Fruit fly (Drosophila melanogaster) whole organism, wandering third instar larva: ENCODE measurements around the gene spen.

Experiments used
- Abd-B ChIP-seq: fragments of >200 bp; optimal IDR thresholded peaks from 2 replicates; lab custom pipeline; 2017; ENCODE audit warnings: missing biosample characterization, missing genetic modification characterization
- CG32264 ChIP-seq: fragments of 200-800 bp; sonication (Bioruptor generic); optimal IDR thresholded peaks from 2 replicates; lab custom pipeline; 2016; ENCODE audit warnings: missing biosample characterization, missing genetic modification characterization
- CG9705 ChIP-seq: fragments of 200-800 bp; sonication (Bioruptor generic); optimal IDR thresholded peaks from 2 replicates; lab custom pipeline; 2018; ENCODE audit warnings: missing biosample characterization, mild to moderate bottlenecking, missing genetic modification characterization
- CrebA ChIP-seq: fragments of 200-800 bp; sonication (Bioruptor generic); optimal IDR thresholded peaks from 2 replicates; lab custom pipeline; 2016; ENCODE audit warnings: missing biosample characterization, mild to moderate bottlenecking, missing genetic modification characterization, borderline replicate concordance
- Dfd ChIP-seq: fragments of >200 bp; optimal IDR thresholded peaks from 2 replicates; lab custom pipeline; 2017; ENCODE audit warnings: missing biosample characterization, missing genetic modification characterization
- HLH106 ChIP-seq: fragments of 200-800 bp; optimal IDR thresholded peaks from 3 replicates; lab custom pipeline; 2019; ENCODE audit warnings: missing biosample characterization, mild to moderate bottlenecking, missing genetic modification characterization, moderate library complexity
- Hnf4 ChIP-seq: fragments of 200-800 bp; sonication (Bioruptor generic); optimal IDR thresholded peaks from 2 replicates; lab custom pipeline; 2016; ENCODE audit warnings: missing biosample characterization, mild to moderate bottlenecking, missing genetic modification characterization
- Hr78 ChIP-seq: fragments of >200 bp; optimal IDR thresholded peaks from 2 replicates; lab custom pipeline; 2017; ENCODE audit warnings: missing biosample characterization, missing genetic modification characterization
- Hr83 ChIP-seq: fragments of 200-300 bp; sonication (Bioruptor generic); optimal IDR thresholded peaks from 2 replicates; lab custom pipeline; 2016; ENCODE audit warnings: missing biosample characterization, mild to moderate bottlenecking, missing genetic modification characterization, moderate library complexity; ENCODE audit not compliant: poor library complexity, severe bottlenecking
- Jra ChIP-seq: sonication (Bioruptor generic); optimal IDR thresholded peaks from 2 replicates; lab custom pipeline; 2016; ENCODE audit warnings: missing biosample characterization, missing genetic modification characterization
- Mio ChIP-seq: sonication (Bioruptor generic); optimal IDR thresholded peaks from 2 replicates; lab custom pipeline; 2016; ENCODE audit warnings: missing biosample characterization, missing genetic modification characterization
- OdsH ChIP-seq: fragments of 200-800 bp; sonication (Bioruptor generic); optimal IDR thresholded peaks from 2 replicates; lab custom pipeline; 2016; ENCODE audit warnings: missing biosample characterization, mild to moderate bottlenecking, missing genetic modification characterization
- Rel ChIP-seq, 2 experiments: fragments of 200-800 bp; sonication (Bioruptor generic) in 1 of 2; optimal IDR thresholded peaks; 2 replicates in 1 of 2; 3 replicates in 1 of 2; lab custom pipeline; 2016 to 2019; ENCODE audit warnings: mild to moderate bottlenecking in 2 of 2, missing biosample characterization in 2 of 2, missing genetic modification characterization in 2 of 2, moderate library complexity in 1 of 2
- Sp1 ChIP-seq: fragments of 200-800 bp; sonication (Bioruptor generic); optimal IDR thresholded peaks from 3 replicates; lab custom pipeline; 2019; ENCODE audit warnings: missing biosample characterization, mild to moderate bottlenecking, missing genetic modification characterization, moderate library complexity
- Vsx2 ChIP-seq: fragments of 200-300, 225-300 bp; sonication (Bioruptor generic); optimal IDR thresholded peaks from 2 replicates; lab custom pipeline; 2018; ENCODE audit warnings: missing biosample characterization, missing genetic modification characterization; ENCODE audit not compliant: partially characterized antibody
- br ChIP-seq: fragments of 200-800 bp; sonication (Bioruptor generic); optimal IDR thresholded peaks from 2 replicates; lab custom pipeline; 2016; ENCODE audit warnings: missing biosample characterization, missing genetic modification characterization
- brk ChIP-seq: fragments of 200-800 bp; sonication (Bioruptor generic); optimal IDR thresholded peaks from 2 replicates; lab custom pipeline; 2016; ENCODE audit warnings: missing biosample characterization, mild to moderate bottlenecking, missing genetic modification characterization
- dl ChIP-seq, 2 experiments: fragments of 175-275, 200-275 bp in 1 of 2; fragments of 200-275 bp in 1 of 2; sonication (Bioruptor generic); optimal IDR thresholded peaks; lab custom pipeline; 2018; ENCODE audit warnings: mild to moderate bottlenecking in 2 of 2, missing biosample characterization in 2 of 2, missing genetic modification characterization in 2 of 2, moderate library complexity in 2 of 2; ENCODE audit not compliant: partially characterized antibody in 2 of 2, insufficient read depth in 1 of 2
- dmrt93B ChIP-seq: fragments of 200-800 bp; sonication (Bioruptor generic); optimal IDR thresholded peaks from 2 replicates; lab custom pipeline; 2018; ENCODE audit warnings: missing biosample characterization, mild to moderate bottlenecking, missing genetic modification characterization
- dsf ChIP-seq: sonication (Bioruptor generic); optimal IDR thresholded peaks from 2 replicates; lab custom pipeline; 2016; ENCODE audit warnings: missing biosample characterization, missing genetic modification characterization, borderline replicate concordance
- ey ChIP-seq: fragments of 200-800 bp; sonication (Bioruptor generic); optimal IDR thresholded peaks from 2 replicates; lab custom pipeline; 2016; ENCODE audit warnings: missing biosample characterization, missing genetic modification characterization
- foxo ChIP-seq, 2 experiments: fragments of 200-800 bp; sonication (Bioruptor generic); optimal IDR thresholded peaks; 2 replicates in 1 of 2; 3 replicates in 1 of 2; lab custom pipeline; 2016 to 2017; ENCODE audit warnings: missing biosample characterization in 2 of 2, missing genetic modification characterization in 2 of 2
- lola ChIP-seq: fragments of >200 bp; optimal IDR thresholded peaks from 2 replicates; lab custom pipeline; 2017; ENCODE audit warnings: missing biosample characterization, missing genetic modification characterization
- pan ChIP-seq: fragments of >200 bp; optimal IDR thresholded peaks from 2 replicates; lab custom pipeline; 2017
- rgr ChIP-seq: fragments of 200-800 bp; sonication (Bioruptor generic); optimal IDR thresholded peaks from 3 replicates; lab custom pipeline; 2016; ENCODE audit warnings: missing biosample characterization, mild to moderate bottlenecking, missing genetic modification characterization
- sage ChIP-seq: fragments of 200-800 bp; sonication (Bioruptor generic); optimal IDR thresholded peaks from 2 replicates; lab custom pipeline; 2016; ENCODE audit warnings: missing biosample characterization, mild to moderate bottlenecking, missing genetic modification characterization
- sv ChIP-seq: fragments of 200-800 bp; sonication (Bioruptor generic); optimal IDR thresholded peaks from 3 replicates; lab custom pipeline; 2016; ENCODE audit warnings: missing biosample characterization, missing genetic modification characterization
- usp ChIP-seq: fragments of >200 bp; optimal IDR thresholded peaks from 2 replicates; lab custom pipeline; 2017; ENCODE audit warnings: missing biosample characterization, missing genetic modification characterization
- woc ChIP-seq: sonication (Bioruptor generic); optimal IDR thresholded peaks from 2 replicates; lab custom pipeline; 2016; ENCODE audit warnings: missing biosample characterization, mild to moderate bottlenecking, missing genetic modification characterization

The spen gene

DNA sequence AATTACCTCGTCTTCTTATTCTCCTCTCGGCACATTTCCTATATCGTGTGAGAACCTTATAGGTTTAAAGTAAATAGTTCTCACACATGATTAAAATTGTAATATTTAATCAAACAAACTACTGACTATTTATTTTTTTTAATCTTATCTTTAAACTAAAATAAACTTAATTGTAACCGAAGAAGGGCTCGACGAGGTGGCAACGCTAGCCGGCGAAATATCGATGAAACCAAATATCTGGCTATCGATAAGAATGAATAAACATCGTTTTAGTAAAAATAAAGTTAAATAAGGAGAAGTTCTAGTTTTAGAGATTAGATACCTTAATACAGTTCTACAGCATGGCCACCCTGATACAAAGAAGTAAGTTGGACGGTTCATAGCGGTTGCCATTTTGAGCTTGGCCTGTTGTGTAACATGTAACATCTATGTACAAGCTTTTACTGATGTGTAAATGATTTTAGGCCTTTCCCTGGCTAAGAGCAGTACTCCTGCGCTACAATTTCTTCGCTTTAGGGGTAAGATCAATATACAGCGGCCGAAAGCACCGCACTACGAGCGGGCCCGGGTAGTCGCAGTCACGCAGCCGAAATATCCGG, 44.8 kb downstream of the spen start, which contains the start of gene mRpL10 (continued):
- TF ChIP-seq foxo (GFP tag; optimal IDR thresholded peaks at IDR 0.05; lab: Kevin White, UChicago) (peak in 1 of 2 experiments; percentile 63), HLH106 (peak; percentile 48), CG32264 (no peak), pan (lab: Kevin White, UChicago) (no peak), Dfd (GFP tag; lab: Kevin White, UChicago) (no peak), sv (peak; percentile 33), rgr (GFP tag; lab: Kevin White, UChicago) (no peak), brk (GFP tag; lab: Kevin White, UChicago) (no peak), lola (GFP tag; lab: Kevin White, UChicago) (no peak), OdsH (peak; percentile 57), dmrt93B (GFP tag; lab: Kevin White, UChicago) (no peak)

DNA sequence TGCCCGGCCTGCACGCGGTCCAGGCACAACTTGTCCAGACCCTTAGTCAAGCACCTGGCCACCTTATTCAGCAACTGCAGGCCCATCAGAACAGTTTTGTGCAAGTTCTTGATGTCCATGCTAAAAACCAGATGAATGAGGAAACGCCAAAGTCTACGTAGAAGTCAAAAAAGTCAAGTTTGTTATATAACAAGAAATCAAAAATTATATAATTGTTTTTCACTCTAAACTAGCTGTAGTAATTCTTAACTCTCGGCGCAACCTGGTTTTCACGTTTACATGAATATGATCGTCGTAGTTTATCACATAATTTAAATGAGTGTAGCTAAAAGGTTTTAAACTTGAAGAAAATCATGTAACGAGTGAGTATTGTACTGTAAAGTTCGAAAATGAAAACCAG, 45.7 kb downstream of the spen start:
- no peak for TF ChIP-seq dl (GFP tag; optimal IDR thresholded peaks at IDR 0.05; lab: Kevin White, UChicago; ENCODE audit: insufficient read depth in 1 of 2, partially characterized antibody in 2 of 2)
- TF ChIP-seq HLH106: no peak
- no peak for TF ChIP-seq Mio (GFP tag; lab: Kevin White, UChicago)
- no peak for TF ChIP-seq br
- no peak for TF ChIP-seq Abd-B
- no peak for TF ChIP-seq dmrt93B (GFP tag; lab: Kevin White, UChicago)

DNA sequence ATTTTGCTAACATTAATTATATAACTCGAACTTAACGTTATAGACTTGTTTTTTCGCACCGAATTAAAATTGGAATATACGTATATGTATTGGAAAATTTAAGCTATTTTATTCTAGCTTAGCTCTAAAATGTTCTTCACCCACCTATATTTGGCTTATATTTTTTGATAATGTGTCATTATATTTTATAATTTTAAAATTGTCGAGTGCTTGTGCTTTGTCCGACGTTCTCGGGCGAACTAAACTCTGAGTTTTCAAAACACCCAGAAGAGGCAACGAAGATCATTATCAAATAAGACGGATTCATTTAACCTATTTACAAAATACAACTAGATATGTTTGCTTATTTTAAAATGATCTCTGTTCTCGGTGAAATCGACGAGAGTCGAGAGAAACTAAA, 47.7 kb downstream of the spen start:
- no peak for TF ChIP-seq woc (GFP tag; lab: Kevin White, UChicago)
- no peak for TF ChIP-seq ey (GFP tag; lab: Kevin White, UChicago)
- no peak for TF ChIP-seq br
- no peak for TF ChIP-seq sage (GFP tag; lab: Kevin White, UChicago)
- TF ChIP-seq CG9705 (GFP tag; lab: Kevin White, UChicago): no peak
- no peak for TF ChIP-seq Dfd (GFP tag; lab: Kevin White, UChicago)
- TF ChIP-seq Sp1 (GFP tag; lab: Kevin White, UChicago): no peak
- no peak for TF ChIP-seq Vsx2
- TF ChIP-seq Abd-B: no peak
- TF ChIP-seq dmrt93B (GFP tag; lab: Kevin White, UChicago): no peak
- no peak for TF ChIP-seq Mio (GFP tag; lab: Kevin White, UChicago)
- no peak for TF ChIP-seq CrebA (GFP tag; lab: Kevin White, UChicago)
- no peak for TF ChIP-seq dsf (GFP tag; lab: Kevin White, UChicago)
- no peak for TF ChIP-seq Rel (GFP tag; optimal IDR thresholded peaks at IDR 0.05; lab: Kevin White, UChicago)
- no peak for TF ChIP-seq Rel (tag; optimal IDR thresholded peaks at IDR 0.05; lab: Kevin White, UChicago)
- TF ChIP-seq lola (GFP tag; lab: Kevin White, UChicago): no peak
- TF ChIP-seq Jra (GFP tag; lab: Kevin White, UChicago): no peak
- TF ChIP-seq usp (GFP tag; lab: Kevin White, UChicago): no peak
- no peak for TF ChIP-seq Hr78 (GFP tag; lab: Kevin White, UChicago)
- TF ChIP-seq Hnf4: no peak

DNA sequence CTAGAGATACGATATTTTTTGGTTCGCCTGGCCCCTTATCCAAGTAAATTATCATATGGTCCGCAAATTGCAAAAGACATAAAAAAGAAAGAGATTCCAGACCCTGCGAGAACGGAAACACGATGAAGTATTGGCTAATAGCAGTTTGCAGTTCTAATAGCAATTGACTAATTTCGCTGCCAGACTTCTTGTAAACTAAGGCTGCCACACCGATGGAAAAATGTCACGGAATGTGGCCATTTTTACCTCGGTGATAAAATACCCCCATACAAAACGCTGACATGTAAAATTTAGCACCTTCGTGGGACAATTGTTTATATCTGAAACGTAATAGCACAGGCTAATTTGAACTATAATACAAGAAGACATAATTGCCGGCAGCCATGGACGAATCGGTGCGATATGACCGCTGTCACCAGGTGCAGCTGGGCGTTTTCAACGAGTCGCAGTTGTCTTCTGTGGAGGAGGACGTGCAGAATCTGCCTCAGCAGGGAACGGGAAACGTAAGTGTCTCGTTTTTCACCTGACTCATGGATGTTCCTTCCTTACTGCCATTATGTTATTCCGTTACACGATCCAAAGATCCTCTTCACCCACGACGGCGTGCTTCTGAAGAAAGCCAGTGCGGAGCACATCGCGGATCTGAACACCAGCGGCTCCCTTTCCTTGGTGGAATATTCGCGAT, 48.4 kb downstream of the spen start, which contains the start of the genes Tbc1d15-17 and CG11617:
Gene Tbc1d15-17 (plus strand): TSS at position 51 of the 685 bp plus-strand sequence.
Gene CG11617 (minus strand): TSS at position 169 of the 685 bp plus-strand sequence.
- TF ChIP-seq Hr78 (GFP tag; lab: Kevin White, UChicago): no peak
- peak; percentile 89 for TF ChIP-seq Vsx2
- no peak for TF ChIP-seq foxo (GFP tag; optimal IDR thresholded peaks at IDR 0.05; lab: Kevin White, UChicago)
- TF ChIP-seq Dfd (GFP tag; lab: Kevin White, UChicago): no peak
- TF ChIP-seq brk (GFP tag; lab: Kevin White, UChicago): no peak
- peak; percentile 39 for TF ChIP-seq Hr83 (GFP tag; lab: Kevin White, UChicago)
